Fruit fly (Drosophila melanogaster): ENCODE measurements around the gene Acsx2.

DNA sequence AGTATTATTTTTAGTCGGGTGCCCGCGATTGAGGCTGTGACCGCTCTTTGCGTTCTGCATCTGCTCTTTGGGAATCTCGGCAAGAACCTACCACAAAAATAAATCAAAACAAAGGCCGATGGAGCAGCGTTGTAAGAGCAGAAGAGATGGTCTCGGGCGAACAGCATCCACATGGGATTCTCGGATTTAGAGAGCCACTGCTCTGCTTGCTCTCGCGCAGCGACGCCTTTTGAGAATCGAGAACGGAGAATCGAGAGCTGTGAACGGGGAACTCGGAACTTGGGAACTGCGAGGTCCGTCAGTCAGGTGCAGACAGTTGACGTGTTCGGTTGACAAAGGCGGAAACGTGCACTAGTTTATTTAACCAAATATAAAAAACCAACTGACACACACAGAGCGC lies 48.1 kb upstream of the Acsx2 start, which contains the start of gene GluClalpha:
- TF ChIP-seq Myc (optimal IDR thresholded peaks at IDR 0.05) (no peak), N (GFP tag; optimal IDR thresholded peaks at IDR 0.05) (no peak), usp (GFP tag; optimal IDR thresholded peaks at IDR 0.05) (no peak), Dif (GFP tag; optimal IDR thresholded peaks at IDR 0.05; ENCODE audit: partially characterized antibody) (no peak), CG32264 (GFP tag; optimal IDR thresholded peaks at IDR 0.05) (no peak), fru (GFP tag; optimal IDR thresholded peaks at IDR 0.05) (no peak), Abd-B (GFP tag; optimal IDR thresholded peaks at IDR 0.05) (no peak), Sp1 (GFP tag; optimal IDR thresholded peaks at IDR 0.05) (no peak), jim (GFP tag; optimal IDR thresholded peaks at IDR 0.05) (no peak), dsf (GFP tag; optimal IDR thresholded peaks at IDR 0.05; ENCODE audit: borderline replicate concordance) (no peak), pan (optimal IDR thresholded peaks at IDR 0.05) (no peak), br (GFP tag; optimal IDR thresholded peaks at IDR 0.05) (no peak), ey (GFP tag; optimal IDR thresholded peaks at IDR 0.05) (no peak), dmrt93B (GFP tag; optimal IDR thresholded peaks at IDR 0.05) (no peak)

All from whole organism, wandering third instar larva.